Comparison of ENCODE assay signal across 2 fruit fly cellular contexts in genomic region chr3L:20661178-20661577, dm6.
A peak's percentile ranks its signal among the peaks of the same experiment; 100 is the strongest.
TF ChIP-seq lines count a peak whose summit lies in the region.

No protein-coding gene starts in this region.

- no peak for TF ChIP-seq CTCF in whole organism, embryonic (GFP tag; optimal IDR thresholded peaks at IDR 0.05; lab: Kevin White, UChicago)

TF ChIP-seq in whole organism, embryonic, 481 proteins besides CTCF, POLR2A, EP300 and RAD21:
- TF ChIP-seq CG43689 (GFP tag; IDR thresholded peaks at IDR 0.05; lab: Robert Waterston, UW) (no peak), ems (GFP tag; optimal IDR thresholded peaks at IDR 0.05; lab: Kevin White, UChicago) (no peak), Hr78 (GFP tag; optimal IDR thresholded peaks at IDR 0.05; lab: Kevin White, UChicago) (no peak), sens (GFP tag; lab: Kevin White, UChicago) (peak; percentile 5), H15 (GFP tag; IDR thresholded peaks at IDR 0.05; lab: Robert Waterston, UW) (no peak), chn (GFP tag; optimal IDR thresholded peaks at IDR 0.05; lab: Kevin White, UChicago) (no peak), CG17186 (GFP tag; optimal IDR thresholded peaks at IDR 0.05; lab: Kevin White, UChicago) (no peak)

TF ChIP-seq in whole organism, prepupa, 60 proteins besides CTCF, POLR2A, EP300 and RAD21:
- TF ChIP-seq CG9139 (GFP tag; optimal IDR thresholded peaks at IDR 0.05; lab: Kevin White, UChicago): no peak
- no peak for TF ChIP-seq CG3032 (tag; optimal IDR thresholded peaks at IDR 0.05; lab: Kevin White, UChicago)
- peak; percentile 52 for TF ChIP-seq svp (GFP tag; lab: Kevin White, UChicago)
- TF ChIP-seq fkh (GFP tag; optimal IDR thresholded peaks at IDR 0.05; lab: Kevin White, UChicago): no peak
- TF ChIP-seq Gug (GFP tag; IDR thresholded peaks at IDR 0.05; lab: Robert Waterston, UW): no peak
- TF ChIP-seq topi (GFP tag; optimal IDR thresholded peaks at IDR 0.05; lab: Kevin White, UChicago): no peak
- TF ChIP-seq Blimp-1 (GFP tag; optimal IDR thresholded peaks at IDR 0.05; lab: Kevin White, UChicago): no peak
- TF ChIP-seq fd85E (GFP tag; optimal IDR thresholded peaks at IDR 0.05; lab: Kevin White, UChicago): no peak
- TF ChIP-seq CG8319 (GFP tag; optimal IDR thresholded peaks at IDR 0.05; lab: Kevin White, UChicago): no peak
- peak; percentile 56 for TF ChIP-seq Eip78C (GFP tag; lab: Kevin White, UChicago)
- no peak for TF ChIP-seq CG31627 (GFP tag; optimal IDR thresholded peaks at IDR 0.05; lab: Kevin White, UChicago)
- TF ChIP-seq Hr38 (GFP tag; optimal IDR thresholded peaks at IDR 0.05; lab: Kevin White, UChicago): no peak
- TF ChIP-seq CG4318 (GFP tag; optimal IDR thresholded peaks at IDR 0.05; lab: Kevin White, UChicago): no peak
- TF ChIP-seq Ets96B (tag; optimal IDR thresholded peaks at IDR 0.05; lab: Kevin White, UChicago): no peak
